Worm (Caenorhabditis elegans): ENCODE results near the gene ctsa-3.1.

ctsa-3.1 gene

ce11 chrII:7200051-7200599 is 32.5 kb upstream of the ctsa-3.1 start, which contains the start of gene pcrg-1 (continued):
- TF ChIP-seq mes-4 (tag; optimal IDR thresholded peaks at IDR 0.05) (peak; percentile 83), Y53G8AR.9 (GFP tag; conservative IDR thresholded peaks at IDR 0.05) (peak; percentile 80), lag-1 (GFP tag; IDR thresholded peaks at IDR 0.05) (no peak), madf-3 (GFP tag; IDR thresholded peaks at IDR 0.05) (peak; percentile 84), F52B5.7 (tag; optimal IDR thresholded peaks at IDR 0.05) (peak; percentile 93), F10E7.11 (tag; optimal IDR thresholded peaks at IDR 0.05) (peak; percentile 4), nhr-90 (tag; optimal IDR thresholded peaks at IDR 0.05) (peak; percentile 90), ets-4 (GFP tag; optimal IDR thresholded peaks at IDR 0.05) (peak; percentile 73), D2030.7 (GFP tag; IDR thresholded peaks at IDR 0.05) (peak; percentile 78), him-1 (tag; optimal IDR thresholded peaks at IDR 0.05) (peak; percentile 63), Y67H2A.10 (GFP tag; conservative IDR thresholded peaks at IDR 0.05) (no peak), athp-1 (tag; optimal IDR thresholded peaks at IDR 0.05) (peak; percentile 94), B0035.1 (tag; optimal IDR thresholded peaks at IDR 0.05) (peak; percentile 16), gei-17 (GFP tag; optimal IDR thresholded peaks at IDR 0.05) (no peak), cebp-2 (GFP tag; IDR thresholded peaks at IDR 0.05) (0 out of 2 replicates have a peak, but pooled peaks have one; percentile 30), xnd-1 (tag; optimal IDR thresholded peaks at IDR 0.05) (peak; percentile 31), K11D2.4 (GFP tag; IDR thresholded peaks at IDR 0.05) (peak; percentile 63; the same call in 1 of the 2 replicates), F33H1.4 (GFP tag; IDR thresholded peaks at IDR 0.05) (peak; percentile 48; the same call in 1 of the 2 replicates), chd-7 (tag; optimal IDR thresholded peaks at IDR 0.05) (peak; percentile 93), B0336.3 (GFP tag; IDR thresholded peaks at IDR 0.05) (peak; percentile 89), zfh-2 (GFP tag; conservative IDR thresholded peaks at IDR 0.05) (no peak), lir-1 (GFP tag; conservative IDR thresholded peaks at IDR 0.05) (0 out of 2 replicates have a peak, but pooled peaks have one; percentile 40), lsy-27 (tag; optimal IDR thresholded peaks at IDR 0.05; ENCODE audit: borderline replicate concordance, insufficient read depth) (peak; percentile 50), lin-54 (GFP tag; optimal IDR thresholded peaks at IDR 0.05) (peak; percentile 76), ztf-22 (GFP tag; optimal IDR thresholded peaks at IDR 0.05) (peak; percentile 52), F23B12.7 (tag; optimal IDR thresholded peaks at IDR 0.05; ENCODE audit: insufficient read depth) (peak; percentile 26), ceh-58 (GFP tag; IDR thresholded peaks at IDR 0.05) (0 out of 2 replicates have a peak, but pooled peaks have one; percentile 7), attf-3 (GFP tag; conservative IDR thresholded peaks at IDR 0.05) (peak; percentile 64), egl-44 (GFP tag; IDR thresholded peaks at IDR 0.05) (peak; percentile 80; the same call in 1 of the 2 replicates), ccch-3 (GFP tag; optimal IDR thresholded peaks at IDR 0.05) (no peak), lin-26 (GFP tag; IDR thresholded peaks at IDR 0.05) (peak; percentile 95), unc-62 (GFP tag; optimal IDR thresholded peaks at IDR 0.05) (no peak), ceh-79 (tag; optimal IDR thresholded peaks at IDR 0.05) (peak; percentile 89), Y56A3A.18 (GFP tag; IDR thresholded peaks at IDR 0.05) (peak; percentile 82; the same call in 1 of the 2 replicates), F37B4.10 (GFP tag; IDR thresholded peaks at IDR 0.05) (no peak), bed-1 (GFP tag; IDR thresholded peaks at IDR 0.05) (peak; percentile 80; the same call in 1 of the 2 replicates), atf-7 (tag; optimal IDR thresholded peaks at IDR 0.05) (peak; percentile 56), sptf-2 (GFP tag; optimal IDR thresholded peaks at IDR 0.05) (peak; percentile 82), F39B2.1 (GFP tag; IDR thresholded peaks at IDR 0.05) (0 out of 2 replicates have a peak, but pooled peaks have one; percentile 11), unc-130 (GFP tag; optimal IDR thresholded peaks at IDR 0.05) (no peak), hlh-26 (GFP tag; conservative IDR thresholded peaks at IDR 0.05) (peak; percentile 76; the same call in 1 of the 2 replicates), let-607 (tag; optimal IDR thresholded peaks at IDR 0.05) (peak; percentile 40 to 43), egrh-3 (GFP tag; IDR thresholded peaks at IDR 0.05) (peak; percentile 58; the same call in 1 of the 2 replicates), ceh-40 (GFP tag; IDR thresholded peaks at IDR 0.05) (peak; percentile 86), rpc-1 (optimal IDR thresholded peaks at IDR 0.05) (peak; percentile 87), rpc-1 (tag; optimal IDR thresholded peaks at IDR 0.05) (peak; percentile 84), mel-28 (tag; optimal IDR thresholded peaks at IDR 0.05; ENCODE audit: borderline replicate concordance) (no peak)
